Worm (Caenorhabditis elegans): ENCODE measurements around the gene mut-14.

mut-14 gene

DNA sequence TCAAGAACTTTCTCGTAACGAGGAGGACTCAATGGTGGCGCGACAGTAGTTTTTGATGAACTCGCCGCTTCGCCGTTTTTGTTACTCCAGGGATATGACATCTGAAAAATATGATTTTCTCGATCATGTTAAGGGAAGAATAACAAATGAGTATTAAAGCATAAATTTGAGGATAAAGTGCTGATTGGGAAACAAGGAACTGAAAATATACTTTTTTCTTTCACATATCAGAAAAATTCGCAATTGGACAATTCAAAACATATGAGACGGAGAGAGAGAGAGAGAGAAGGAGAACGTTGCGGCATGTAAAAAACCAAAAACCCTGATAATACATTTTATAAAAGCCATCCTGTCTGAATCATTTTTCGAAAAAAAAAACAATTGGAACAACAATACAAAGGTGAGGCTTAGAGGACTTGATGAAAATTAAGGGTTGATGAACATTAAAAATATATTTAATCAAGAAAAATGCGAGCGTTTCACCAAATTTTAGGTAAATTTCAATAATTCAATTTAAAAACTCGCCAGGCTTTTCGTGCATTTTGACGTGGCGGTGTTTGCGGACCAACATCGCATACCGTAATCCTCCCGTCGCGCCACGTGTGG lies at the start of gene mut-14, which contains the start of gene C14C11.2:
Gene mut-14 (minus strand): TSS at position 101 of the 606 bp plus-strand sequence.
Gene C14C11.2 (plus strand): TSS at position 556 of the 606 bp plus-strand sequence.
- TF ChIP-seq ceh-31 (tag; optimal IDR thresholded peaks at IDR 0.05) (no peak), fkh-6 (tag; optimal IDR thresholded peaks at IDR 0.05) (no peak), ceh-30 (tag; optimal IDR thresholded peaks at IDR 0.05) (no peak), ceh-18 (tag; optimal IDR thresholded peaks at IDR 0.05) (no peak), tbx-2 (tag; optimal IDR thresholded peaks at IDR 0.05) (no peak), hlh-15 (tag; optimal IDR thresholded peaks at IDR 0.05) (no peak), sox-4 (tag; optimal IDR thresholded peaks at IDR 0.05) (no peak), unc-55 (GFP tag; optimal IDR thresholded peaks at IDR 0.05) (no peak), ref-2 (tag; optimal IDR thresholded peaks at IDR 0.05) (no peak), pha-4 (tag; optimal IDR thresholded peaks at IDR 0.05) (no peak), ceh-6 (GFP tag; optimal IDR thresholded peaks at IDR 0.05) (no peak), K09A11.1 (tag; optimal IDR thresholded peaks at IDR 0.05; ENCODE audit: insufficient read depth) (no peak)

DNA sequence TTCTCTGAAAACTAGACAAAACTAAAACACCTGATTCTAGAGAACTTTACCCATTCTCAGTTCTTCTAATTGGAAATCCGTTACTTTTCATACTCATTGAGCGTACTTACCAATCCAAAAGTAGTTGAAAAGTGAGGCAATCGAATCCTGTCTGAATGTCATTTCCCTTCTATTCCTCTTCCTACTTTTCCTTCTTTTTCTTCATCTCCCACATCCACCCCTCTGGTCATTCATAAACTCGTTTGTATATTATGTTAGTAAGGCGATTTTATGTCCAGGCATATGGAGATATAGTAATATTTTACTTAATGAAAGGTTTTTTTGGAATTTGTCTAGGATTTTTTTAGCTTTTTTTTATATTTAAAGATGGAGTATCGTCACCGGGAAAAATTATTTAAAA lies 47.8 kb upstream of the mut-14 start:
- TF ChIP-seq ets-4 (tag; optimal IDR thresholded peaks at IDR 0.05) (no peak), unc-42 (tag; optimal IDR thresholded peaks at IDR 0.05) (peak; percentile 56)

DNA sequence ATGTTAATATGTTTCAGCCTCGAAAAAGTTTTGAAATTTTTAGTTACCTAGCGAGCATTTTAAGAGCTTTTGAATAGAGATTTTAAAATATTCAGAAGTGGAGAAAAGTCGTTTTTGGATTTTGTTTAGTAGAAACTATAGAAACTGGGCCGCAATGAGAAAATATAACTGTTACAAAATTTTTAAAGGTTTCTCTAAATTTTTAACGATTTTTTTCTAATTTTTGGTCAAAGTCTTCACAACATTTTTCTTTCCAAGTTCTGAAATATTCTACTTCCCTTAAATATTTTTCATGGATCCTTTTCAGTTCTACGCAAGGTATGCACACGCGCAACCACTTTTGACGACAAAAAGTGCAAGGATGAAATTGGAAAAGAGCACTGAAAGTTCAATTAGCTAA lies 45.0 kb upstream of the mut-14 start, which contains the start of gene peli-1:
Gene peli-1 (plus strand): TSS at position 301 of the 400 bp plus-strand sequence.
- TF ChIP-seq ceh-2 (tag; optimal IDR thresholded peaks at IDR 0.05): no peak
- no peak for TF ChIP-seq ceh-31 (tag; optimal IDR thresholded peaks at IDR 0.05)
- TF ChIP-seq mec-3 (tag; optimal IDR thresholded peaks at IDR 0.05; ENCODE audit: borderline replicate concordance): no peak
- no peak for TF ChIP-seq pqm-1 (tag; optimal IDR thresholded peaks at IDR 0.05)
- no peak for TF ChIP-seq ceh-14 (tag; optimal IDR thresholded peaks at IDR 0.05)
- TF ChIP-seq C08G9.2 (tag; optimal IDR thresholded peaks at IDR 0.05): no peak
- TF ChIP-seq ceh-24 (tag; optimal IDR thresholded peaks at IDR 0.05): no peak
- TF ChIP-seq sdc-2 (tag; optimal IDR thresholded peaks at IDR 0.05): no peak
- no peak for TF ChIP-seq nfya-1 (tag; optimal IDR thresholded peaks at IDR 0.05)
- no peak for TF ChIP-seq sox-2 (GFP tag; IDR thresholded peaks at IDR 0.05)
- TF ChIP-seq ceh-9 (tag; optimal IDR thresholded peaks at IDR 0.05): no peak
- no peak for TF ChIP-seq pat-9 (tag; optimal IDR thresholded peaks at IDR 0.05)
- no peak for TF ChIP-seq unc-55 (GFP tag; optimal IDR thresholded peaks at IDR 0.05)

DNA sequence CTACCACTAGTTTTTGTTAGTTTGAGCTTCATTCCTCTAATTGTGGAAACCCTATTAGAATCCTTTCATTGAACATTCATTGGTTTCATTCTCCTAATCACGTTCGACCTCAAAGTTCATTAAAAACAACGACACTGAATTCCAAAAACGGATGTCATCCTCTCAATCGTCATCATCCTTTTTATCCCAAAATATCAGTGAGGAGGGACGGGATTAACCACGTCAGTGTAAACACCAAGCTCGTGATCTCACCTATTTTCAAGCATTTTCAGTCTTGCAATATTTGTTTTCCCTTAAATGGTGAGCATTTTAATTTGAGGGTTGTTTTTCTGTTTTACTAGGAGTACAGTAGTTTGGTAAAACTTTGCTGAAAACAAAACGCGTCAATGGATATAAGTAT lies 44.0 kb upstream of the mut-14 start:
- TF ChIP-seq ceh-34 (tag; optimal IDR thresholded peaks at IDR 0.05) (no peak), dmd-4 (tag; optimal IDR thresholded peaks at IDR 0.05; ENCODE audit: borderline replicate concordance) (no peak), elt-2 (tag; optimal IDR thresholded peaks at IDR 0.05) (no peak), hlh-30 (tag; optimal IDR thresholded peaks at IDR 0.05; ENCODE audit: insufficient read depth) (no peak), tbx-7 (tag; optimal IDR thresholded peaks at IDR 0.05) (no peak), eyg-1 (tag; optimal IDR thresholded peaks at IDR 0.05) (no peak), ceh-2 (tag; optimal IDR thresholded peaks at IDR 0.05) (no peak), ceh-6 (GFP tag; optimal IDR thresholded peaks at IDR 0.05) (no peak), che-1 (tag; optimal IDR thresholded peaks at IDR 0.05) (no peak), ceh-30 (tag; optimal IDR thresholded peaks at IDR 0.05) (no peak), unc-42 (tag; optimal IDR thresholded peaks at IDR 0.05) (no peak), nhr-232 (tag; optimal IDR thresholded peaks at IDR 0.05) (no peak), ceh-48 (tag; optimal IDR thresholded peaks at IDR 0.05) (no peak), nfya-1 (tag; optimal IDR thresholded peaks at IDR 0.05) (no peak)

DNA sequence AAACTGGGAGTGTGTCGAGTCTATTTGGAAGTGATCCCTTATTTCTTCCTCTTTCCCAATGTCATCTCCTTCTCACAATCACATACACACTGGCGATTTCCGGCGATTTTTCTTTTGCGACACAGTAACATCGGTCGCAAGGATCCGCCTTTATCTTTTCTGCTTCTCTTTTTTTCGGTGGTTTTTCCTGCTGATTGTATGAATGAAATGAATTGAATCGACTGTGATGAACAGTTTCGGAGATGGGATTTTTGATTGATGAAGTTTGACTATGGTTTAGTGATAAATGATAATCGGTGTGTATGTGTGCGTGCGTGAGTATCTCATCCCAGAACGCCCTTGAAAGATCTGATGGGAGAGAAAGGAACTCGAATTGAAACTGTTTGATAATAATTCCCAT lies 40.6 kb upstream of the mut-14 start:
- TF ChIP-seq nfya-1 (tag; optimal IDR thresholded peaks at IDR 0.05) (no peak), tbx-7 (tag; optimal IDR thresholded peaks at IDR 0.05) (no peak), ceh-30 (tag; optimal IDR thresholded peaks at IDR 0.05) (no peak), ref-2 (tag; optimal IDR thresholded peaks at IDR 0.05) (no peak), hlh-6 (tag; optimal IDR thresholded peaks at IDR 0.05) (no peak), pros-1 (tag; optimal IDR thresholded peaks at IDR 0.05) (no peak), F13H6.1 (tag; optimal IDR thresholded peaks at IDR 0.05) (no peak), rnt-1 (tag; optimal IDR thresholded peaks at IDR 0.05) (no peak)

All from whole organism, late embryonic.